Worm (Caenorhabditis elegans): ENCODE results near the gene Y41C4A.21.

Y41C4A.21 gene

DNA sequence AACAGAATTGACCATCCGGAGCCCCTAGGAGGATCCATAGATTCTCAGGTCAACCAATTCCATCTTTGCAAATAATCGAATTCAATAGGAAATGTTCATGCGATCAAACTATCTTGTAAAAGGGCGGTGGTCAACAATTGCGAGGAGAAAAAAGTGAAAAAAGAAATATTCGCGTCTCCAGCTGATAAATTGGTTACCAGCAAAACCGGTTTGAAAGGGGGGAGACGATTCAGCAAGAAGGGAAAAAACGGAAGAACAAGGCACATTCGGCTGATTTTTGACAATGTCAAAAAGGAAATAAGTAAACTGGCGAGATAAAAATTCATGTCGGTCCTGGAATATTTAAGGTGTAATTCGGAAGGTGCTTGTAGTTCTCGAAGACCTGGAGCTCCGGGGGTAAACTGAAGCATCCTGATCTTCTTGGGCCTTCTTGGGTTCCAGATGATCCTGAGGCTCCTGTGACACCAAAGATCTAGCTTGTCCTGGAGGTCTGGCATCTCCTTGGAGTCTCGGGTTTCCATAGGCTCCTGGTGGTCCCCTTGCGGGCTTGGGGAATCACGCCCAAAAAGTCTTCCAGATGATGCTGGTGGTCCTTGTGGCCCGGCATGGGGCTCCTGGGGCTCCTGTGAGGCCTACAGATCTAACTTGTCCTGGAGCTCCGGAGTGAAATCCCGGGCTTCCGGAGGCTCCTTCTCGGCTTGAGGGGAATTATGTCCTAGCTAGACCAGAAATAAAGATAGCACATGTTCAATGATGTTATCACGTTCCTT is 29.0 kb upstream of the Y41C4A.21 start (continued):
- TF ChIP-seq nhr-28 (tag; optimal IDR thresholded peaks at IDR 0.05) (no peak), lsy-2 (tag; optimal IDR thresholded peaks at IDR 0.05) (no peak), ceh-8 (GFP tag; optimal IDR thresholded peaks at IDR 0.05) (no peak), skn-1 (tag; optimal IDR thresholded peaks at IDR 0.05) (no peak), fkh-10 (GFP tag; optimal IDR thresholded peaks at IDR 0.05) (no peak), hpl-2 (GFP tag; optimal IDR thresholded peaks at IDR 0.05) (no peak), rnt-1 (tag; optimal IDR thresholded peaks at IDR 0.05) (no peak)

DNA sequence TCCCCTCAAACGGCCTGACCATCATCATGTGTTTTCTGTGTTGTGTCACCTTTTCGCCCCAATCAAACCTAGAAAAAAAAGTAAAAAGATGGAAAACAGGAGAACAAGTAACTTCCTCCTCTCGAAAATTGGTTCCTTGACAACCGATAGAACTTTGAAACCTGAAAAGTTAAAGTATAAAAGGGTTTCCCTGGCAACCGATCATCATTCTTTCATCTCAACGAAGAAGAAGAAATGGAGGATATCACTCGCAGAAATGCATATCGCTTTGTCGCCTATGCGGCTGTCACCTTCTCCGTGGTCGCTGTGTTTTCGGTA is 28.4 kb upstream of the Y41C4A.21 start, which contains the start of gene col-95:
TSS of gene col-95 (plus strand) at position 219 of the 318 bp plus-strand sequence.
- TF ChIP-seq pqm-1 (tag; optimal IDR thresholded peaks at IDR 0.05) (no peak), pax-3 (tag; optimal IDR thresholded peaks at IDR 0.05) (no peak), aha-1 (tag; optimal IDR thresholded peaks at IDR 0.05) (no peak), nhr-76 (tag; optimal IDR thresholded peaks at IDR 0.05) (no peak), snu-23 (GFP tag; optimal IDR thresholded peaks at IDR 0.05) (no peak), nhr-28 (tag; optimal IDR thresholded peaks at IDR 0.05) (no peak), lin-15B (tag; optimal IDR thresholded peaks at IDR 0.05) (no peak), lin-35 (GFP tag; optimal IDR thresholded peaks at IDR 0.05) (peak in 1 of 2 experiments; percentile 5)

DNA sequence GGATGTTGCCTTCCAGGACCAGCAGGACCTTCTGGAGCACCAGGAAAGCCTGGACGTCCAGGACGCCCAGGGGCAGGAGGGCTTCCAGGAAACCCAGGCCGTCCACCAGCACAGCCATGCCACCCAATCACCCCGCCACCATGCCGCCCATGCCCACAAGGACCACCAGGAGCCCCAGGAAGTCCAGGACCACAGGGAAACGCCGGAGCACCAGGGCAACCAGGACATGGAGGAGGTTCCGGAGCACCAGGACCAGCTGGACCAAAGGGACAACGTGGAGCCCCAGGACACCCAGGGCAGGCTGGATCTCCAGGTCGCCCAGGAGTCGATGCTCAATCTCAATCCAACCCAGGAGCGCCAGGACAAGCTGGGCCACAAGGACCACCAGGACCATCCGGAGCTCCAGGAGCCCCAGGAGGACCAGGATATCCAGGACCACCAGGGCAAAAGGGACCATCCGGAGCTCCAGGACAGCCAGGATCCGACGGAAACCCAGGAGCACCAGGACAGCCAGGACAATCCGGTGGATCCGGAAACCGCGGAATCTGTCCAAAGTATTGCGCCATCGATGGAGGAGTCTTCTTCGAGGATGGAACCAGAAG is 27.7 kb upstream of the Y41C4A.21 start:
- no peak for TF ChIP-seq nhr-85 (tag)
- no peak for TF ChIP-seq aha-1 (tag; optimal IDR thresholded peaks at IDR 0.05)
- TF ChIP-seq grh-1 (GFP tag; IDR thresholded peaks at IDR 0.05): no peak
- TF ChIP-seq fkh-8 (tag; optimal IDR thresholded peaks at IDR 0.05): no peak
- no peak for TF ChIP-seq dsc-1 (tag; optimal IDR thresholded peaks at IDR 0.05)
- TF ChIP-seq lir-3 (tag; optimal IDR thresholded peaks at IDR 0.05; ENCODE audit: poor library complexity): no peak
- TF ChIP-seq C04F5.9 (tag; optimal IDR thresholded peaks at IDR 0.05): no peak
- no peak for TF ChIP-seq ama-1 (optimal IDR thresholded peaks at IDR 0.05)
- TF ChIP-seq Y116A8C.19 (tag; optimal IDR thresholded peaks at IDR 0.05; ENCODE audit: borderline replicate concordance): no peak
- no peak for TF ChIP-seq nhr-47 (tag; optimal IDR thresholded peaks at IDR 0.05)
- no peak for TF ChIP-seq pqm-1 (tag; optimal IDR thresholded peaks at IDR 0.05)
- TF ChIP-seq unc-62 (GFP tag; optimal IDR thresholded peaks at IDR 0.05): no peak
- no peak for TF ChIP-seq jun-1 (tag; optimal IDR thresholded peaks at IDR 0.05)
- TF ChIP-seq C16A3.4 (tag; optimal IDR thresholded peaks at IDR 0.05): no peak
- TF ChIP-seq hpl-2 (GFP tag; optimal IDR thresholded peaks at IDR 0.05): no peak
- no peak for TF ChIP-seq nhr-28 (tag; optimal IDR thresholded peaks at IDR 0.05)
- TF ChIP-seq nhr-19 (GFP tag; conservative IDR thresholded peaks at IDR 0.05): no peak
- TF ChIP-seq rnt-1 (tag; optimal IDR thresholded peaks at IDR 0.05): no peak
- TF ChIP-seq lin-15B (tag; optimal IDR thresholded peaks at IDR 0.05): no peak

DNA sequence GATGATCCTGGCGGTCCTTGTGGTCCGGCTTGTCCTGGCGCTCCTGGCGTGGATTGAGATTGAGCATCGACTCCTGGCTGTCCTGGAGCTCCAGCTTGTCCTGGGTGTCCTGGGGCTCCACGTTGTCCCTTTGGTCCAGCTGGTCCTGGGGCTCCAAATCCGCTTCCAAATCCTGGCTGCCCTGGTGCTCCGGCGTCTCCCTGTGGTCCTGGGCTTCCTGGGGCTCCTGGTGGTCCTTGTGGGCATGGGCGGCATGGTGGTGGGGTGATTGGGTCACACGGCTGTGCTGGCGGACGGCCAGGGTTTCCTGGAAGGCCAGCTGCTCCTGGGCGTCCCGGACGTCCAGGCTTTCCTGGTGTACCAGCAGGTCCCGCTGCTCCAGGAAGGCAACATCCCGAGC is 26.2 kb upstream of the Y41C4A.21 start:
- peak; percentile 40 for TF ChIP-seq ceh-8 (GFP tag; optimal IDR thresholded peaks at IDR 0.05)
- TF ChIP-seq lir-3 (tag; optimal IDR thresholded peaks at IDR 0.05; ENCODE audit: poor library complexity): no peak
- no peak for TF ChIP-seq lsy-2 (tag; optimal IDR thresholded peaks at IDR 0.05)
- TF ChIP-seq mep-1 (tag; optimal IDR thresholded peaks at IDR 0.05): no peak
- TF ChIP-seq zag-1 (tag; optimal IDR thresholded peaks at IDR 0.05): no peak
- no peak for TF ChIP-seq lin-39 (tag; optimal IDR thresholded peaks at IDR 0.05)

DNA sequence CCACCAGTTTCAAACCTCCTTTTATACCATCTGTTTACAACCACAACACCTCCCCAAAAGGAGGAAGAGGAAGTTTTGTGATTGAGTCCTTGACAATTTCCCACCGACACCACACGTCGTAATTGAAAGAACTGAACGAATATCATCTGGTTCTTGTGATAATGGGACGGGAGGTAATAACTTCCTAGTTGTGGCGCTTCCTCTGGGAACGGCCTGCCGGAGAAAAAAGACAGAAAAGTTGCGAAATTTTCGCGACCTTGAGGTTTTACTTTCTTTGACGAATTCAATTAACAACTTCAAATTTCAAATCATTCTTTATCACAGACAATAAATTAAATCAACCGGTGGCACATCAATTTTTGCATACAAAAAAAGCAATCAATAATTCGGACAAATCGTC is 25.5 kb upstream of the Y41C4A.21 start, which contains the start of gene col-96:
TSS of gene col-96 (minus strand) at position 101 of the 400 bp plus-strand sequence.
- no peak for TF ChIP-seq nhr-76 (tag; optimal IDR thresholded peaks at IDR 0.05)
- peak; percentile 15 for TF ChIP-seq blmp-1 (tag; optimal IDR thresholded peaks at IDR 0.05)

DNA sequence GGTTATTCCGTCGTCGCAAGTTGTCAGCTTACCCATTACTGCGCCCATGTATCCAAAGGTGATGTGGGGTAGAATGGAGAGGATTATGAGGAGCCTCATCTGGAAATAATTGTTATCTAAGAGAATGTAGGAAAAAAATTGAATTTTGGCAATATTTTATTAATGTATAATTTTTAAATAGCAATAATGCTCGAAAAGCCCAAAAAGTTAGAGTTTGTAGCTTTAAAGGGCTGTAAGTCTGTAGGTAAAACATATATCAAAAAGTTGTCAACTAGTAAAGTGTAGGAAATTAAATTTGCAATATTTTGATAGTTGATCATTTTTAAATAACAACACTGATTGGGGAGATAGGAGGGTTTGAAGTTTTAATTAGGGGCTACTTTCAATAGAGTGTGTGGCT is 23.4 kb upstream of the Y41C4A.21 start, which contains the start of gene Y41C4A.8:
TSS of gene Y41C4A.8 (minus strand) at position 101 of the 400 bp plus-strand sequence.
- TF ChIP-seq lin-15B (tag; optimal IDR thresholded peaks at IDR 0.05): no peak
- no peak for TF ChIP-seq isw-1 (GFP tag; IDR thresholded peaks at IDR 0.05)
- TF ChIP-seq unc-98 (GFP tag; IDR thresholded peaks at IDR 0.05): no peak
- TF ChIP-seq pqm-1 (tag; optimal IDR thresholded peaks at IDR 0.05): no peak
- no peak for TF ChIP-seq nhr-47 (tag; optimal IDR thresholded peaks at IDR 0.05)
- TF ChIP-seq C34B4.2 (tag; optimal IDR thresholded peaks at IDR 0.05): no peak
- no peak for TF ChIP-seq grh-1 (GFP tag; IDR thresholded peaks at IDR 0.05)
- no peak for TF ChIP-seq aha-1 (tag; optimal IDR thresholded peaks at IDR 0.05)
- TF ChIP-seq unc-130 (tag; optimal IDR thresholded peaks at IDR 0.05): no peak
- no peak for TF ChIP-seq ama-1 (optimal IDR thresholded peaks at IDR 0.05)
- TF ChIP-seq lin-35 (GFP tag; optimal IDR thresholded peaks at IDR 0.05): no peak
- no peak for TF ChIP-seq pag-3 (tag; optimal IDR thresholded peaks at IDR 0.05; ENCODE audit: borderline replicate concordance, insufficient read depth)
- TF ChIP-seq C16A3.4 (tag; optimal IDR thresholded peaks at IDR 0.05): no peak
- no peak for TF ChIP-seq F16B12.6 (tag; optimal IDR thresholded peaks at IDR 0.05)

Data from whole organism, L1 larva.